Fruit fly (Drosophila melanogaster) Kc167 (cell line): Measurements from ENCODE around the gene rdgC.

Source experiments
- Sin3A ChIP-seq: fragments of >200 bp; optimal IDR thresholded peaks from 2 replicates; lab custom pipeline; 2018; ENCODE audit warnings: missing external identifiers
- h ChIP-seq: fragments of >200 bp; optimal IDR thresholded peaks from 3 replicates; lab custom pipeline; 2018; ENCODE audit warnings: missing external identifiers

DNA sequence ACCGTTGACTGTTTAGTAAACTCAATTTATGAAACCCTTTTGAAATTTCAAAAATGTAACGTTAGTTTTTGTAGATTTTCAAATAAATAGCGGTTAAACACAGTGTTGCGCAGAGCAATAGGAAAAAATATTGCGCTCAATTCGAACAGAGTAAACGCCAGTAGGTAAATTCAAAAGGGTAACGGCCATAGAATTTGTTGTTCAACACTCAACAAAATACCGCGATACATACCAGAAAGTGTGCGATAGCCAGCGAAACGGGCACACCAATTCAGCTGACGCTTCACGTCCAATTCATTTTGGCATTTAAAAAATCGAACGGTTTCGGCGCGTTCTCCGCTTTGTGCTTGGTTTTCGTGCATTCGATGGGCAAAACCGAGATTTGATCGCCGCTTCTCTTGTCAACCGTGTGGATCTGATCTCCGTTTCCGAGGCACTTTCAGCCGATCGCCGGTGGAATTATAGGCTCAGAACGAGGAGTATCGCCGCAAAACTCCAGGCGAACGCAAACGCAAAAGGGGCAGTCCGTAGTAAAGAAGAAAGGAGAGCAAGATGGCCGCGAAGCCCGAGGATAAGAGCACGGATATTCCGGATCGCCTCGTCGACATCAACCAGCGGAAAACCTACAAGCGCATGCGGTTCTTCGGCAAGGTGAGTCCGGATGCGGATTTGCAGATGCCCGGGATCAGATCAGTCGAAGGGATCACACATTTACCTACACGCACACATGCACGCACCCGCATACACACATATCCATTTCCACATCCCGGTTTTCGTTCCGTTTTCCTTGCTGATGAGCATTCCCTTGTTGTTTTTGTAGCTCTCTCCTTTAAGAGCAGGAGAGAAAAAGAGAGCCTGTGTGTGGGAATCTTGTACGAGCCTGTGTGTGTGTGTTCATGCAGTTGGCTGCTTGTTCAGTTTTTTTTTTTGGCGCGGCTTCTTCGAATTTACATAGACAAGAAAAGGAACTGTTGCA is 62.2 kb downstream of the rdgC start:
- TF ChIP-seq h = no peak
- no peak for TF ChIP-seq Sin3A (lab: Kevin White, UChicago)
